Worm (Caenorhabditis elegans) whole organism, midembryonic: ENCODE measurements around the gene C56C10.6.

Source experiments
- T22C8.4 ChIP-seq: fragments of 200-800 bp; sonication (Bioruptor generic); IDR thresholded peaks from 2 replicates; pipeline ENCODE4 v1.3.6; 2022; ENCODE audit warnings: missing genetic modification characterization, missing compliant biosample characterization
- cog-1 ChIP-seq: sonication (generic microtip); optimal IDR thresholded peaks from 2 replicates; lab custom pipeline; 2016; ENCODE audit warnings: missing genetic modification characterization, missing compliant biosample characterization
- flt-1 ChIP-seq: fragments of 200-800 bp; sonication (Bioruptor generic); IDR thresholded peaks from 2 replicates; pipeline ENCODE4 v1.3.6; 2022; ENCODE audit warnings: missing genetic modification characterization, missing compliant biosample characterization
- klf-2 ChIP-seq: fragments of 200-800 bp; sonication (Bioruptor generic); conservative IDR thresholded peaks from 2 replicates; pipeline ENCODE4 v1.3.6; 2022; ENCODE audit warnings: missing genetic modification reagents, missing genetic modification characterization, missing compliant biosample characterization
- med-1 ChIP-seq: sonication (generic microtip); optimal IDR thresholded peaks from 2 replicates; lab custom pipeline; 2017; ENCODE audit warnings: missing genetic modification characterization, mild to moderate bottlenecking, missing compliant biosample characterization, antibody characterized with exemption, missing genetic modification reagents; ENCODE audit not compliant: insufficient read depth
- ref-1 ChIP-seq: fragments of 200-800 bp; sonication (Bioruptor generic); conservative IDR thresholded peaks from 2 replicates; pipeline ENCODE4 v1.3.6; 2022; ENCODE audit warnings: missing genetic modification reagents, missing genetic modification characterization, missing compliant biosample characterization
- tab-1 ChIP-seq: fragments of 200-800 bp; sonication (Bioruptor generic); IDR thresholded peaks from 2 replicates; pipeline ENCODE4 v1.3.6; 2022; ENCODE audit warnings: missing genetic modification characterization, missing compliant biosample characterization
- ztf-23 ChIP-seq: fragments of 200-800 bp; sonication (Bioruptor generic); IDR thresholded peaks from 2 replicates; pipeline ENCODE4 v1.3.6; 2022; ENCODE audit warnings: missing genetic modification reagents, missing genetic modification characterization, missing compliant biosample characterization
- ztf-29 ChIP-seq: fragments of 200-800 bp; sonication (Bioruptor generic); IDR thresholded peaks from 2 replicates; pipeline ENCODE4 v1.3.6; 2022; ENCODE audit warnings: missing genetic modification reagents, missing genetic modification characterization, missing compliant biosample characterization

Gene C56C10.6

ce11 chrII:6591000-6591399 lies 9.9 kb upstream of the C56C10.6 start:
- TF ChIP-seq cog-1 (tag; lab: Kevin White, UChicago) = no peak
- TF ChIP-seq med-1 (GFP tag; lab: Kevin White, UChicago) = no peak
- no peak for TF ChIP-seq T22C8.4 (GFP tag; lab: Robert Waterston, UW)
- no peak for TF ChIP-seq ref-1 (GFP tag; lab: Robert Waterston, UW)

ce11 chrII:6589408-6589807 lies 8.3 kb upstream of the C56C10.6 start, which contains the start of gene vps-32.1:
TSS of gene vps-32.1 (plus strand) at chrII:6589708.
- TF ChIP-seq flt-1 (GFP tag; lab: Robert Waterston, UW) = no peak

ce11 chrII:6588605-6589292 lies 7.6 kb upstream of the C56C10.6 start, which contains the start of gene icd-1:
TSS of gene icd-1 (minus strand) at chrII:6588655.
- TF ChIP-seq T22C8.4 (GFP tag; lab: Robert Waterston, UW) (no peak), med-1 (GFP tag; lab: Kevin White, UChicago) (peak; percentile 36), tab-1 (GFP tag; lab: Robert Waterston, UW) (no peak), klf-2 (GFP tag; lab: Robert Waterston, UW) (no peak), cog-1 (tag; lab: Kevin White, UChicago) (peak; percentile 84), ztf-23 (peak; percentile 100), ztf-29 (GFP tag; lab: Robert Waterston, UW) (peak; percentile 73), ref-1 (GFP tag; lab: Robert Waterston, UW) (no peak), flt-1 (GFP tag; lab: Robert Waterston, UW) (0 out of 2 replicates have a peak, but pooled peaks have one; percentile 61)

DNA sequence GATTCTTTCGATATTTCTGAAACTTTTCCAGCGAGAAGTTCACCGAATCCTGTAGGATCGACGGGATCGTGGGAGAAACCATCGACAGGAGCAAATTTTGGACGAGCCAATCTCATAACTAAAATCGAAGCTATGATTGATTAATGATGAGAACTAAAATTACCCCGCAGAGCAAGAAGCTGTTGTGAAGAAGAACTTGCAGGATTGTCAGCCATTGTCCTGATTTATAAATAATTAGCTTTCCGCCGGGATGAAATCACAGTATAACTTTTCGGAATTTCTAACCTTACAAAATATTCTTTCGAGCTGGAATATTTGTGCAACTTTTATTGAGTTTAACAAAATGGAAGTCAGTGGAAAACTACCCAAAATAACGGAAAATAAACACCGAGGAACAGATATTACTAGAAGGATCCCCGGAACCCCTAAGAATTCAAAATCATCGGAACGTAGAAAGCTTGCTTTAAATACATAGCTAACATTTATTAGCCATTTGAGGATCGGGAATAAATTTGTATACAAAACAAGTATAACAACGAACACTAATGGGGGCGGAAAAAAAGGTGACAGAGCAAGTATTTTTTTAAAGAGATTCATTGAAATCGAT lies 6.2 kb upstream of the C56C10.6 start, which contains the start of gene C56C10.7:
Gene C56C10.7, minus strand, starts transcription at position 312 of the 607 bp plus-strand sequence.
- TF ChIP-seq T22C8.4 (GFP tag; lab: Robert Waterston, UW) = no peak
- 0 out of 2 replicates have a peak, but pooled peaks have one; percentile 14 for TF ChIP-seq flt-1 (GFP tag; lab: Robert Waterston, UW)
- TF ChIP-seq tab-1 (GFP tag; lab: Robert Waterston, UW) = no peak

ce11 chrII:6582758-6583157 lies 1.6 kb upstream of the C56C10.6 start, which contains the start of gene C56C10.4:
TSS of gene C56C10.4 (plus strand) at chrII:6583058.
- TF ChIP-seq ztf-29 (GFP tag; lab: Robert Waterston, UW) (no peak), ztf-23 (no peak), med-1 (GFP tag; lab: Kevin White, UChicago) (no peak), flt-1 (GFP tag; lab: Robert Waterston, UW) (no peak), cog-1 (tag; lab: Kevin White, UChicago) (no peak), T22C8.4 (GFP tag; lab: Robert Waterston, UW) (no peak), ref-1 (GFP tag; lab: Robert Waterston, UW) (no peak), tab-1 (GFP tag; lab: Robert Waterston, UW) (no peak), klf-2 (GFP tag; lab: Robert Waterston, UW) (no peak)

DNA sequence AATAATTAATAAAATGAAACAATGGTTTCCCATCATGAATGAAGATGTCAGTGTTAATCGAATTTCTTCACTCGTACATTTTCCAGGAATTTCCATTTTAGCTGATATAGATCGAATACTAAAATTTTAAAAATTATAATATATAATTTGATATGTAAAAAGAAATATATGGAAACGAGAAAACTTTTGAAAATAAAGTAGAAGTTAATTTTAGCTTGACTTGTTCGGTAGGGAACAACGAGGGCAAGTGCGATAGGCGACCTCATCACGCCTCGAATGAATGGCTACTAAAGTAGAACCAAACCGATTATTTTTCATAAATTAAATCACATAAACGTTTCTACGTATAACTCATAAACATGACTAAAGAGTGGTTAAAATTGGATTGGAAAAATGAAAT lies 2.8 kb downstream of the C56C10.6 start, which contains the start of gene sra-31:
Gene sra-31, minus strand, starts transcription at position 101 of the 400 bp plus-strand sequence.
- TF ChIP-seq cog-1 (tag; lab: Kevin White, UChicago) (no peak), tab-1 (GFP tag; lab: Robert Waterston, UW) (no peak)

DNA sequence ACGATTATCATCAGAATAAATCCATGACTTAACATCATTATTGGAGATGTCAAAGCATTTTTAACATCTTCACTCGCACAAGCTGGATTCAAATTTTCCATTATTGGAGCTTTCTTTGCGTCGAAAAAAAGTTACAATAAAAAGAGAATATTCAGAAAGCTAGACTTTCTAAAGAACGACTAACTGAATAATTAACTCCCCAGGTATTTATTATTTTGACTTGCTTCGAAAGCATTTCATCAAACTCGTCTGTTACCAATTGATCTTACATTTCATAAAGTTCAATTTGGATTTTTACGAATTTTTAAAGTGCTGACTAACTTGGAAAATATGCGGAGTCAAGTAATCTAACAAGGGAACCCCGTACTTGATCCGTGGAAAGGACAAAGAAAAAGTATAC lies 5.5 kb downstream of the C56C10.6 start, which contains the start of gene sra-29:
Gene sra-29, minus strand, starts transcription at position 101 of the 400 bp plus-strand sequence.
- no peak for TF ChIP-seq tab-1 (GFP tag; lab: Robert Waterston, UW)
- no peak for TF ChIP-seq med-1 (GFP tag; lab: Kevin White, UChicago)
- TF ChIP-seq ztf-29 (GFP tag; lab: Robert Waterston, UW) = no peak
- no peak for TF ChIP-seq klf-2 (GFP tag; lab: Robert Waterston, UW)
- no peak for TF ChIP-seq ztf-23
- TF ChIP-seq ref-1 (GFP tag; lab: Robert Waterston, UW) = no peak
- TF ChIP-seq cog-1 (tag; lab: Kevin White, UChicago) = no peak
- TF ChIP-seq flt-1 (GFP tag; lab: Robert Waterston, UW) = no peak
- TF ChIP-seq T22C8.4 (GFP tag; lab: Robert Waterston, UW) = no peak

DNA sequence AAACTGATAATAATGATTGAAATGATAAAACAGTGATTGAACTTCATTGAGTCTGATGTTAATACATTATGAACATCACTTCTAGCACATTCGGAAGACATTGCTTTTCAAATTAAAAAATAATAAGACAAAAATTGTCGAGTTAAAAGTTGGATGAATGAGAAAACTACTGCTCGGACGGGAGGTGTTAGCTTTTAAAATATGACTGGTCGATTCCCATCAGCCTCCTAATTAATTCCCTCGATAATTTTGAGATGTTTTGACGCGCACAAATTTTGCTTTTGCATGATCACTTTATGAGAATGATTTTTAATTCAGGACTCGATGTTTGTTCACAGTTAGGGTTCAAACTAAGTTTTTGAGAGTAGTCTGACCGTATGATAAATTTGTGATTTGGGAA lies 7.5 kb downstream of the C56C10.6 start, which contains the start of gene sra-28:
Gene sra-28, minus strand, starts transcription at position 101 of the 400 bp plus-strand sequence.
- TF ChIP-seq flt-1 (GFP tag; lab: Robert Waterston, UW) (no peak), klf-2 (GFP tag; lab: Robert Waterston, UW) (no peak), cog-1 (tag; lab: Kevin White, UChicago) (no peak), tab-1 (GFP tag; lab: Robert Waterston, UW) (no peak), ref-1 (GFP tag; lab: Robert Waterston, UW) (no peak), T22C8.4 (GFP tag; lab: Robert Waterston, UW) (no peak), ztf-29 (GFP tag; lab: Robert Waterston, UW) (no peak), med-1 (GFP tag; lab: Kevin White, UChicago) (no peak), ztf-23 (no peak)

ce11 chrII:6568707-6569106 lies 12.4 kb downstream of the C56C10.6 start, which contains the start of gene sra-27:
TSS of gene sra-27 (plus strand) at chrII:6569007.
- no peak for TF ChIP-seq T22C8.4 (GFP tag; lab: Robert Waterston, UW)
- TF ChIP-seq cog-1 (tag; lab: Kevin White, UChicago) = no peak
- no peak for TF ChIP-seq flt-1 (GFP tag; lab: Robert Waterston, UW)
- no peak for TF ChIP-seq ref-1 (GFP tag; lab: Robert Waterston, UW)
- TF ChIP-seq ztf-23 = no peak
- no peak for TF ChIP-seq klf-2 (GFP tag; lab: Robert Waterston, UW)
- TF ChIP-seq med-1 (GFP tag; lab: Kevin White, UChicago) = no peak
- no peak for TF ChIP-seq tab-1 (GFP tag; lab: Robert Waterston, UW)
- TF ChIP-seq ztf-29 (GFP tag; lab: Robert Waterston, UW) = no peak
